Worm (Caenorhabditis elegans) whole organism, early embryonic: ENCODE measurements around the gene Y102A5C.36.

ENCODE experiments used
- B0310.2 ChIP-seq: sonication (generic microtip); optimal IDR thresholded peaks from 2 replicates; lab custom pipeline; 2016; ENCODE audit warnings: mild to moderate bottlenecking, missing genetic modification characterization, missing compliant biosample characterization
- F13C5.2 ChIP-seq: sonication (generic microtip); optimal IDR thresholded peaks from 2 replicates; lab custom pipeline; 2017; ENCODE audit warnings: mild to moderate bottlenecking, missing genetic modification characterization, inconsistent platforms, missing compliant biosample characterization
- aly-1 ChIP-seq: sonication (generic microtip); optimal IDR thresholded peaks from 2 replicates; lab custom pipeline; 2016; ENCODE audit warnings: missing genetic modification characterization, missing compliant biosample characterization
- ama-1 ChIP-seq: fragments of 150-350 bp; optimal IDR thresholded peaks from 2 replicates; lab custom pipeline; 2014
- ceh-13 ChIP-seq: fragments of 200-800 bp; sonication (Bioruptor generic); optimal IDR thresholded peaks from 2 replicates; lab custom pipeline; 2018; ENCODE audit warnings: mild to moderate bottlenecking, missing genetic modification characterization, missing compliant biosample characterization
- ceh-36 ChIP-seq: sonication (generic microtip); optimal IDR thresholded peaks from 2 replicates; lab custom pipeline; 2016; ENCODE audit warnings: missing genetic modification characterization, inconsistent platforms, missing compliant biosample characterization
- ets-7 ChIP-seq: sonication (generic microtip); optimal IDR thresholded peaks from 2 replicates; lab custom pipeline; 2016; ENCODE audit warnings: missing genotype, missing genetic modification characterization, missing compliant biosample characterization
- hmg-4 ChIP-seq: fragments of 200-800 bp; sonication (Bioruptor generic); optimal IDR thresholded peaks from 2 replicates; lab custom pipeline; 2018; ENCODE audit warnings: mild to moderate bottlenecking, missing genetic modification characterization, missing compliant biosample characterization
- scrt-1 ChIP-seq: fragments of 200-800 bp; sonication (Bioruptor generic); IDR thresholded peaks from 2 replicates; pipeline ENCODE4 v1.3.6; 2022; ENCODE audit warnings: missing genetic modification characterization, missing compliant biosample characterization
- tbx-11 ChIP-seq: fragments of 200-800 bp; sonication (Bioruptor generic); IDR thresholded peaks from 2 replicates; pipeline ENCODE4 v1.3.6; 2022; ENCODE audit warnings: missing genetic modification characterization, missing compliant biosample characterization
- tra-4 ChIP-seq: sonication (generic microtip); optimal IDR thresholded peaks from 2 replicates; lab custom pipeline; 2017; ENCODE audit warnings: missing genetic modification characterization, missing compliant biosample characterization

- no peak for TF ChIP-seq F13C5.2 (tag; lab: Kevin White, UChicago)
- no peak for TF ChIP-seq ama-1 (lab: Kevin White, UChicago)
- no peak for TF ChIP-seq tbx-11 (GFP tag; lab: Robert Waterston, UW)
- TF ChIP-seq scrt-1 (GFP tag; lab: Robert Waterston, UW): no peak
- no peak for TF ChIP-seq ets-7 (tag; lab: Kevin White, UChicago)
- no peak for TF ChIP-seq ceh-36 (tag; lab: Kevin White, UChicago)
- TF ChIP-seq aly-1: no peak
- no peak for TF ChIP-seq B0310.2
- no peak for TF ChIP-seq ceh-13 (GFP tag; lab: Kevin White, UChicago)
- TF ChIP-seq tra-4 (tag; lab: Kevin White, UChicago): no peak
- TF ChIP-seq hmg-4 (GFP tag; lab: Kevin White, UChicago): no peak
Measured at ce11 chrV:16927345-16927744, at the start of gene Y102A5C.36.
